Fruit fly (Drosophila melanogaster) whole organism: Measurements from ENCODE around the gene Arp5.

Source experiments
- CG8478 ChIP-seq: fragments of >200 bp; optimal IDR thresholded peaks from 2 replicates; lab custom pipeline; 2018; ENCODE audit warnings: inconsistent platforms
- pan ChIP-seq: fragments of >200 bp; optimal IDR thresholded peaks from 2 replicates; lab custom pipeline; 2017

dm6 chr3R:18168398-18168797, 16.9 kb upstream of the Arp5 start:
- TF ChIP-seq CG8478 (lab: Kevin White, UChicago) (no peak), pan (lab: Kevin White, UChicago) (no peak)
